Fruit fly (Drosophila melanogaster): ENCODE results near the gene Or33a.

The Or33a gene

dm6 chr2L:11973145-11973738, 38.9 kb downstream of the Or33a start:
- TF ChIP-seq Optix (GFP tag; IDR thresholded peaks at IDR 0.05) (no peak), cg (GFP tag; optimal IDR thresholded peaks at IDR 0.05) (peak; percentile 9), cad (GFP tag; optimal IDR thresholded peaks at IDR 0.05) (peak; percentile 31), odd (GFP tag; optimal IDR thresholded peaks at IDR 0.05) (peak; percentile 23), ara (GFP tag; IDR thresholded peaks at IDR 0.05) (no peak), Kr (GFP tag; optimal IDR thresholded peaks at IDR 0.05) (peak; percentile 6), pros (GFP tag; optimal IDR thresholded peaks at IDR 0.05) (peak; percentile 11), tup (GFP tag; optimal IDR thresholded peaks at IDR 0.05) (no peak), CG2875 (GFP tag; optimal IDR thresholded peaks at IDR 0.05) (no peak), grn (GFP tag; optimal IDR thresholded peaks at IDR 0.05) (peak; percentile 34), eve (GFP tag; optimal IDR thresholded peaks at IDR 0.05) (no peak), CG2199 (GFP tag; IDR thresholded peaks at IDR 0.05) (peak; percentile 91), sens (GFP tag) (peak; percentile 44), CG4360 (GFP tag; IDR thresholded peaks at IDR 0.05) (peak; percentile 85), CG7786 (GFP tag; optimal IDR thresholded peaks at IDR 0.05) (no peak), CG7357 (GFP tag; IDR thresholded peaks at IDR 0.05) (no peak), B-H2 (GFP tag; optimal IDR thresholded peaks at IDR 0.05) (peak; percentile 5), CG31224 (GFP tag; IDR thresholded peaks at IDR 0.05) (peak; percentile 41; the same call in 1 of the 2 replicates), CG13894 (tag; optimal IDR thresholded peaks at IDR 0.05) (peak; percentile 54), chinmo (GFP tag; IDR thresholded peaks at IDR 0.05; ENCODE audit: partially characterized antibody) (0 out of 4 replicates have a peak, but pooled peaks have one; percentile 19), Asciz (GFP tag; optimal IDR thresholded peaks at IDR 0.05) (no peak), gcm (GFP tag; optimal IDR thresholded peaks at IDR 0.05) (peak; percentile 77), repo (GFP tag; optimal IDR thresholded peaks at IDR 0.05) (no peak)

dm6 chr2L:11976955-11977354, 42.6 kb downstream of the Or33a start:
- TF ChIP-seq al (GFP tag; IDR thresholded peaks at IDR 0.05) (no peak), CG7556 (GFP tag; optimal IDR thresholded peaks at IDR 0.05) (no peak), ranshi (GFP tag; IDR thresholded peaks at IDR 0.05) (no peak), wor (GFP tag; IDR thresholded peaks at IDR 0.05) (no peak), NfI (GFP tag; optimal IDR thresholded peaks at IDR 0.05) (no peak), Taf1 (GFP tag; IDR thresholded peaks at IDR 0.05) (no peak), Trl (optimal IDR thresholded peaks at IDR 0.05) (no peak), Trl (GFP tag; optimal IDR thresholded peaks at IDR 0.05) (no peak), Six4 (GFP tag; optimal IDR thresholded peaks at IDR 0.05) (no peak), CG11398 (GFP tag; optimal IDR thresholded peaks at IDR 0.05) (no peak), Hr51 (GFP tag; optimal IDR thresholded peaks at IDR 0.05) (no peak), CG12659 (GFP tag; optimal IDR thresholded peaks at IDR 0.05) (no peak), CG2199 (GFP tag; IDR thresholded peaks at IDR 0.05) (no peak), chif (GFP tag; optimal IDR thresholded peaks at IDR 0.05) (no peak), Meics (GFP tag; optimal IDR thresholded peaks at IDR 0.05) (no peak)

dm6 chr2L:11977721-11978120, 43.4 kb downstream of the Or33a start:
- TF ChIP-seq sens (GFP tag) (peak; percentile 75), CG1832 (GFP tag; optimal IDR thresholded peaks at IDR 0.05) (peak; percentile 7), zen (tag; optimal IDR thresholded peaks at IDR 0.05) (peak; percentile 53), CG34422 (GFP tag; IDR thresholded peaks at IDR 0.05) (no peak), TFAM (GFP tag; optimal IDR thresholded peaks at IDR 0.05) (no peak), CG15479 (GFP tag; optimal IDR thresholded peaks at IDR 0.05) (peak; percentile 28)

Measured in whole organism, embryonic.